Fruit fly (Drosophila melanogaster) whole organism, wandering third instar larva: ENCODE data around the gene CG17568.
A peak's percentile ranks its signal among the peaks of the same experiment; 100 is the strongest.

Source experiments
- Abd-B ChIP-seq: fragments of >200 bp; optimal IDR thresholded peaks from 2 replicates; lab custom pipeline; 2017; ENCODE audit warnings: missing biosample characterization, missing genetic modification characterization
- CG32264 ChIP-seq: fragments of 200-800 bp; sonication (Bioruptor generic); optimal IDR thresholded peaks from 2 replicates; lab custom pipeline; 2016; ENCODE audit warnings: missing biosample characterization, missing genetic modification characterization
- CG9705 ChIP-seq: fragments of 200-800 bp; sonication (Bioruptor generic); optimal IDR thresholded peaks from 2 replicates; lab custom pipeline; 2018; ENCODE audit warnings: missing biosample characterization, mild to moderate bottlenecking, missing genetic modification characterization
- CrebA ChIP-seq: fragments of 200-800 bp; sonication (Bioruptor generic); optimal IDR thresholded peaks from 2 replicates; lab custom pipeline; 2016; ENCODE audit warnings: missing biosample characterization, mild to moderate bottlenecking, missing genetic modification characterization, borderline replicate concordance
- Dfd ChIP-seq: fragments of >200 bp; optimal IDR thresholded peaks from 2 replicates; lab custom pipeline; 2017; ENCODE audit warnings: missing biosample characterization, missing genetic modification characterization
- Dif ChIP-seq: fragments of 200-275, 200-300 bp; sonication (Bioruptor generic); optimal IDR thresholded peaks from 2 replicates; lab custom pipeline; 2018; ENCODE audit warnings: missing biosample characterization, missing genetic modification characterization; ENCODE audit not compliant: partially characterized antibody
- GATAd ChIP-seq: sonication (Bioruptor generic); optimal IDR thresholded peaks from 2 replicates; lab custom pipeline; 2016; ENCODE audit warnings: missing biosample characterization, missing genetic modification characterization
- HLH106 ChIP-seq: fragments of 200-800 bp; optimal IDR thresholded peaks from 3 replicates; lab custom pipeline; 2019; ENCODE audit warnings: missing biosample characterization, mild to moderate bottlenecking, missing genetic modification characterization, moderate library complexity
- Hnf4 ChIP-seq: fragments of 200-800 bp; sonication (Bioruptor generic); optimal IDR thresholded peaks from 2 replicates; lab custom pipeline; 2016; ENCODE audit warnings: missing biosample characterization, mild to moderate bottlenecking, missing genetic modification characterization
- Hr78 ChIP-seq: fragments of >200 bp; optimal IDR thresholded peaks from 2 replicates; lab custom pipeline; 2017; ENCODE audit warnings: missing biosample characterization, missing genetic modification characterization
- Hr83 ChIP-seq: fragments of 200-300 bp; sonication (Bioruptor generic); optimal IDR thresholded peaks from 2 replicates; lab custom pipeline; 2016; ENCODE audit warnings: missing biosample characterization, mild to moderate bottlenecking, missing genetic modification characterization, moderate library complexity; ENCODE audit not compliant: poor library complexity, severe bottlenecking
- Jra ChIP-seq: sonication (Bioruptor generic); optimal IDR thresholded peaks from 2 replicates; lab custom pipeline; 2016; ENCODE audit warnings: missing biosample characterization, missing genetic modification characterization
- Mio ChIP-seq: sonication (Bioruptor generic); optimal IDR thresholded peaks from 2 replicates; lab custom pipeline; 2016; ENCODE audit warnings: missing biosample characterization, missing genetic modification characterization
- Myc ChIP-seq: fragments of >200 bp; optimal IDR thresholded peaks from 2 replicates; lab custom pipeline; 2017
- N ChIP-seq: fragments of >200 bp; optimal IDR thresholded peaks from 2 replicates; lab custom pipeline; 2018; ENCODE audit warnings: missing biosample characterization, missing external identifiers, missing genetic modification characterization
- OdsH ChIP-seq: fragments of 200-800 bp; sonication (Bioruptor generic); optimal IDR thresholded peaks from 2 replicates; lab custom pipeline; 2016; ENCODE audit warnings: missing biosample characterization, mild to moderate bottlenecking, missing genetic modification characterization
- Rel ChIP-seq, 2 experiments: fragments of 200-800 bp; sonication (Bioruptor generic) in 1 of 2; optimal IDR thresholded peaks; 2 replicates in 1 of 2; 3 replicates in 1 of 2; lab custom pipeline; 2016 to 2019; ENCODE audit warnings: mild to moderate bottlenecking in 2 of 2, missing biosample characterization in 2 of 2, missing genetic modification characterization in 2 of 2, moderate library complexity in 1 of 2
- Sp1 ChIP-seq: fragments of 200-800 bp; sonication (Bioruptor generic); optimal IDR thresholded peaks from 3 replicates; lab custom pipeline; 2019; ENCODE audit warnings: missing biosample characterization, mild to moderate bottlenecking, missing genetic modification characterization, moderate library complexity
- Vsx2 ChIP-seq: fragments of 200-300, 225-300 bp; sonication (Bioruptor generic); optimal IDR thresholded peaks from 2 replicates; lab custom pipeline; 2018; ENCODE audit warnings: missing biosample characterization, missing genetic modification characterization; ENCODE audit not compliant: partially characterized antibody
- br ChIP-seq: fragments of 200-800 bp; sonication (Bioruptor generic); optimal IDR thresholded peaks from 2 replicates; lab custom pipeline; 2016; ENCODE audit warnings: missing biosample characterization, missing genetic modification characterization
- brk ChIP-seq: fragments of 200-800 bp; sonication (Bioruptor generic); optimal IDR thresholded peaks from 2 replicates; lab custom pipeline; 2016; ENCODE audit warnings: missing biosample characterization, mild to moderate bottlenecking, missing genetic modification characterization
- dl ChIP-seq, 2 experiments: fragments of 175-275, 200-275 bp in 1 of 2; fragments of 200-275 bp in 1 of 2; sonication (Bioruptor generic); optimal IDR thresholded peaks; lab custom pipeline; 2018; ENCODE audit warnings: mild to moderate bottlenecking in 2 of 2, missing biosample characterization in 2 of 2, missing genetic modification characterization in 2 of 2, moderate library complexity in 2 of 2; ENCODE audit not compliant: partially characterized antibody in 2 of 2, insufficient read depth in 1 of 2
- dmrt93B ChIP-seq: fragments of 200-800 bp; sonication (Bioruptor generic); optimal IDR thresholded peaks from 2 replicates; lab custom pipeline; 2018; ENCODE audit warnings: missing biosample characterization, mild to moderate bottlenecking, missing genetic modification characterization
- dsf ChIP-seq: sonication (Bioruptor generic); optimal IDR thresholded peaks from 2 replicates; lab custom pipeline; 2016; ENCODE audit warnings: missing biosample characterization, missing genetic modification characterization, borderline replicate concordance
- ey ChIP-seq: fragments of 200-800 bp; sonication (Bioruptor generic); optimal IDR thresholded peaks from 2 replicates; lab custom pipeline; 2016; ENCODE audit warnings: missing biosample characterization, missing genetic modification characterization
- foxo ChIP-seq, 2 experiments: fragments of 200-800 bp; sonication (Bioruptor generic); optimal IDR thresholded peaks; 2 replicates in 1 of 2; 3 replicates in 1 of 2; lab custom pipeline; 2016 to 2017; ENCODE audit warnings: missing biosample characterization in 2 of 2, missing genetic modification characterization in 2 of 2
- fru ChIP-seq: fragments of 200-800 bp; sonication (Bioruptor generic); optimal IDR thresholded peaks from 3 replicates; lab custom pipeline; 2016; ENCODE audit warnings: missing biosample characterization, mild to moderate bottlenecking, missing genetic modification characterization
- h ChIP-seq: fragments of 200-800 bp; sonication (Bioruptor generic); optimal IDR thresholded peaks from 3 replicates; lab custom pipeline; 2016; ENCODE audit warnings: missing biosample characterization, mild to moderate bottlenecking, missing genetic modification characterization
- jim ChIP-seq: fragments of 175-275, 200-325 bp; sonication (Bioruptor generic); optimal IDR thresholded peaks from 2 replicates; lab custom pipeline; 2016; ENCODE audit warnings: missing biosample characterization, mild to moderate bottlenecking, missing genetic modification characterization
- lola ChIP-seq: fragments of >200 bp; optimal IDR thresholded peaks from 2 replicates; lab custom pipeline; 2017; ENCODE audit warnings: missing biosample characterization, missing genetic modification characterization
- pan ChIP-seq: fragments of >200 bp; optimal IDR thresholded peaks from 2 replicates; lab custom pipeline; 2017
- psq ChIP-seq: fragments of 200-800 bp; sonication (Bioruptor generic); optimal IDR thresholded peaks from 3 replicates; lab custom pipeline; 2017; ENCODE audit warnings: missing biosample characterization, mild to moderate bottlenecking, missing genetic modification characterization, moderate library complexity
- rgr ChIP-seq: fragments of 200-800 bp; sonication (Bioruptor generic); optimal IDR thresholded peaks from 3 replicates; lab custom pipeline; 2016; ENCODE audit warnings: missing biosample characterization, mild to moderate bottlenecking, missing genetic modification characterization
- sage ChIP-seq: fragments of 200-800 bp; sonication (Bioruptor generic); optimal IDR thresholded peaks from 2 replicates; lab custom pipeline; 2016; ENCODE audit warnings: missing biosample characterization, mild to moderate bottlenecking, missing genetic modification characterization
- sv ChIP-seq: fragments of 200-800 bp; sonication (Bioruptor generic); optimal IDR thresholded peaks from 3 replicates; lab custom pipeline; 2016; ENCODE audit warnings: missing biosample characterization, missing genetic modification characterization
- tai ChIP-seq: sonication (Bioruptor generic); optimal IDR thresholded peaks from 2 replicates; lab custom pipeline; 2016; ENCODE audit warnings: missing biosample characterization, missing genetic modification characterization
- usp ChIP-seq: fragments of >200 bp; optimal IDR thresholded peaks from 2 replicates; lab custom pipeline; 2017; ENCODE audit warnings: missing biosample characterization, missing genetic modification characterization
- woc ChIP-seq: sonication (Bioruptor generic); optimal IDR thresholded peaks from 2 replicates; lab custom pipeline; 2016; ENCODE audit warnings: missing biosample characterization, mild to moderate bottlenecking, missing genetic modification characterization

CG17568 gene

DNA sequence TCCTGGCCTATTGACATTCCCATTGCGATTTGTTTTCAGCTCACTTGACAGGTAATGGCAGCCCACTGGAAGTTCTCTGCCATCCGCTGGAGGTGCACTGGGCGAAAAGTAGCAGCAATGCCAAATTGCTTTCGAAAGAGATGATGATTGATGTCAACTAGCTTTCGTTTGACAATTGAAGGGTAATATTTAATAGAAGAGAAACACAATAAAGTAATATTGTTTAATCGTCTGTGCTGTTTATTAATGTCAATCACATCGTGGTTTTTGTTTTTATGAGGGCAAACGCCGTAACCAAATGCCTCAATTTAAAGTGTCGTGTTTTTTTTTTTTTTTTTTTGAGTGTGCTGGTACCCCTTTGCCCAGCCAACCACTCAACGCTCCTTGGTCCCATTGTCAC lies 47.6 kb upstream of the CG17568 start:
- TF ChIP-seq psq (GFP tag; lab: Kevin White, UChicago), result peak; percentile 22
- TF ChIP-seq fru (GFP tag; lab: Kevin White, UChicago), result peak; percentile 25
- TF ChIP-seq Sp1, result no peak
- peak; percentile 17 for TF ChIP-seq OdsH (GFP tag; lab: Kevin White, UChicago)
- TF ChIP-seq Hr78 (GFP tag; lab: Kevin White, UChicago), result no peak
- TF ChIP-seq h (GFP tag; lab: Kevin White, UChicago), result peak; percentile 15
- peak; percentile 6 for TF ChIP-seq HLH106
- no peak for TF ChIP-seq Dfd (GFP tag; lab: Kevin White, UChicago)
- TF ChIP-seq foxo (GFP tag; optimal IDR thresholded peaks at IDR 0.05; lab: Kevin White, UChicago), result peak in 1 of 2 experiments; percentile 22
- peak; percentile 20 for TF ChIP-seq br (GFP tag; lab: Kevin White, UChicago)
- TF ChIP-seq ey, result peak; percentile 36
- no peak for TF ChIP-seq Myc (lab: Kevin White, UChicago)

- no peak for TF ChIP-seq HLH106
- TF ChIP-seq Dfd (GFP tag; lab: Kevin White, UChicago), result no peak
- TF ChIP-seq CrebA (GFP tag; lab: Kevin White, UChicago), result no peak
- TF ChIP-seq Vsx2, result no peak
- no peak for TF ChIP-seq pan
Measured at dm6 chr2L:19227656-19228055, 46.2 kb upstream of the CG17568 start.

DNA sequence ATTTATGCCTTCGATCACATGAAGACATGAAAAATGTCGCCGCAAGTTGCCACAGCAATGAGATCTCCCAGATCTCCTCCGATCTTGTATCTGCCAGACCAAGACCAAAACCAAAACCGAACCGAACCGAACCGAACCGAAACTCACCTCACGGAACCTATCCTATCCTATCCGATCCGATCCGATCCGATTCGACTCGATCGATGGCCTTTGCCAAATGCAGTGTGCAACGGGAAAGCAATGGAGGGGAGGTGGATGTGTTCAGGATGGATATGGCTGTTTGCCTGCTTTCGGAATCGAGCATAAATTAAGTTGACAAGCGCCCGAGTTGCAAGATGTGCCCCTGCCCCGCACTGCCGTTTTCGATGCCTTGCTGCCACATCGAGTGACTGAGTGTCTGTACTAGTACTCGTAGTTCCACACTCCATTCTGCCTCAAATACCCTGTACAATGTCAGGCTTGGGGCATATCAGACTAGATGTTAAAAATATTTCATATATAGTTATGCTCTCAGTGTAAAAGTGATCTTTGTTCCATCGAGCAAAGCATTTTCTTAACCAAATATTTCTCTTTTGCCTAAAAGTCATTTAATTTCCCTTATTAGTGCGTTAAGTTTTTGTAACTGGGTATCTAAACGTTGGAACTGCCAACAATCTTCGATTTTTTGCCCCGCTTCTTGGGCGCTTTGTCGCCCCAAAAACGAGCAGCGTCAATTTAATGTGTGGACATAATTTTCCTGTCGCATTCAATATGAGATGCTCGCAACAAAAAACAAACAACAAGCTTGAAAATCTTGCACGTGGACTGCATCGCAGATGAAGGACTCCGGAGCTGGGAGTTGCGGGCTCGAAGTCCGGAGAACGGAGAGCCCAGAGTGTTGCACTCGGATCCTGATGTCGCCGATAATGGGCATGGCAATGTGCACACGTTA lies 44.7 kb upstream of the CG17568 start:
- TF ChIP-seq N (GFP tag; lab: Kevin White, UChicago), result no peak
- no peak for TF ChIP-seq Mio
- peak; percentile 61 for TF ChIP-seq sv (GFP tag; lab: Kevin White, UChicago)
- TF ChIP-seq foxo (GFP tag; optimal IDR thresholded peaks at IDR 0.05; lab: Kevin White, UChicago), result peak in 1 of 2 experiments; percentile 73
- TF ChIP-seq GATAd (GFP tag; lab: Kevin White, UChicago), result no peak
- TF ChIP-seq woc (GFP tag; lab: Kevin White, UChicago), result peak; percentile 77
- no peak for TF ChIP-seq Hr78 (GFP tag; lab: Kevin White, UChicago)
- TF ChIP-seq CG32264 (GFP tag; lab: Kevin White, UChicago), result peak; percentile 3
- TF ChIP-seq Rel (GFP tag; optimal IDR thresholded peaks at IDR 0.05; lab: Kevin White, UChicago), result no peak
- TF ChIP-seq Rel (tag; optimal IDR thresholded peaks at IDR 0.05; lab: Kevin White, UChicago), result no peak
- peak; percentile 55 for TF ChIP-seq sage
- peak; percentile 34 for TF ChIP-seq tai (GFP tag; lab: Kevin White, UChicago)
- no peak for TF ChIP-seq CG9705 (GFP tag; lab: Kevin White, UChicago)
- no peak for TF ChIP-seq pan
- TF ChIP-seq lola, result no peak
- peak; percentile 77 for TF ChIP-seq fru (GFP tag; lab: Kevin White, UChicago)
- no peak for TF ChIP-seq dl (GFP tag; optimal IDR thresholded peaks at IDR 0.05; lab: Kevin White, UChicago; ENCODE audit: insufficient read depth in 1 of 2, partially characterized antibody in 2 of 2)
- TF ChIP-seq CrebA (GFP tag; lab: Kevin White, UChicago), result no peak
- no peak for TF ChIP-seq Dfd (GFP tag; lab: Kevin White, UChicago)
- peak; percentile 48 for TF ChIP-seq Hnf4
- no peak for TF ChIP-seq Vsx2
- no peak for TF ChIP-seq Abd-B (GFP tag; lab: Kevin White, UChicago)
- no peak for TF ChIP-seq Dif (GFP tag; lab: Kevin White, UChicago)
- TF ChIP-seq Myc (lab: Kevin White, UChicago), result no peak
- no peak for TF ChIP-seq Hr83 (GFP tag; lab: Kevin White, UChicago)
- no peak for TF ChIP-seq usp (GFP tag; lab: Kevin White, UChicago)
- peak; percentile 63 for TF ChIP-seq Sp1
- TF ChIP-seq rgr (GFP tag; lab: Kevin White, UChicago), result peak; percentile 74
- peak; percentile 84 for TF ChIP-seq h (GFP tag; lab: Kevin White, UChicago)
- peak; percentile 70 for TF ChIP-seq br (GFP tag; lab: Kevin White, UChicago)
- TF ChIP-seq dsf (GFP tag; lab: Kevin White, UChicago), result no peak
- TF ChIP-seq Jra, result no peak
- TF ChIP-seq OdsH (GFP tag; lab: Kevin White, UChicago), result peak; percentile 71
- peak; percentile 53 for TF ChIP-seq HLH106
- TF ChIP-seq brk (GFP tag; lab: Kevin White, UChicago), result peak; percentile 6
- TF ChIP-seq dmrt93B (GFP tag; lab: Kevin White, UChicago), result peak; percentile 27
- TF ChIP-seq jim (GFP tag; lab: Kevin White, UChicago), result no peak
- TF ChIP-seq ey, result peak; percentile 81
- peak; percentile 57 for TF ChIP-seq psq (GFP tag; lab: Kevin White, UChicago)
